2 fruit fly cellular contexts compared by ENCODE assay signal in genomic region chr3R:28687969-28688368, dm6.
TF ChIP-seq lines count a peak whose summit lies in the region.

No protein-coding gene starts in this region.

- TF ChIP-seq CTCF in whole organism, embryonic (GFP tag; optimal IDR thresholded peaks at IDR 0.05; lab: Kevin White, UChicago): no peak

TF ChIP-seq in whole organism, embryonic, 481 proteins besides CTCF, POLR2A, EP300 and RAD21 (continues in another document):
- TF ChIP-seq CG13894 (tag; optimal IDR thresholded peaks at IDR 0.05; lab: Kevin White, UChicago) (no peak), mirr (GFP tag; optimal IDR thresholded peaks at IDR 0.05; lab: Kevin White, UChicago) (peak; percentile 2), CG10543 (GFP tag; optimal IDR thresholded peaks at IDR 0.05; lab: Kevin White, UChicago) (peak; percentile 54), CG14860 (GFP tag; IDR thresholded peaks at IDR 0.05; lab: Robert Waterston, UW; ENCODE audit: partially characterized antibody) (no peak), Awh (GFP tag; IDR thresholded peaks at IDR 0.05; lab: Robert Waterston, UW) (0 out of 2 replicates have a peak, but pooled peaks have one; percentile 40), CG1792 (GFP tag; optimal IDR thresholded peaks at IDR 0.05; lab: Kevin White, UChicago) (no peak), pros (GFP tag; optimal IDR thresholded peaks at IDR 0.05; lab: Kevin White, UChicago) (no peak), crol (GFP tag; IDR thresholded peaks at IDR 0.05; lab: Robert Waterston, UW) (no peak), maf-S (GFP tag; optimal IDR thresholded peaks at IDR 0.05; lab: Kevin White, UChicago) (no peak), CG7963 (GFP tag; IDR thresholded peaks at IDR 0.05; lab: Robert Waterston, UW; ENCODE audit: partially characterized antibody) (no peak), CG7987 (GFP tag; optimal IDR thresholded peaks at IDR 0.05; lab: Kevin White, UChicago) (no peak), Hr78 (GFP tag; optimal IDR thresholded peaks at IDR 0.05; lab: Kevin White, UChicago) (peak in 1 of 2 experiments; percentile 1), CG2129 (GFP tag; IDR thresholded peaks at IDR 0.05; lab: Robert Waterston, UW; ENCODE audit: partially characterized antibody) (no peak), Blimp-1 (GFP tag; optimal IDR thresholded peaks at IDR 0.05; lab: Kevin White, UChicago) (no peak), chm (GFP tag; IDR thresholded peaks at IDR 0.05; lab: Robert Waterston, UW) (no peak; the same call in 1 of the 2 replicates), BEAF-32 (GFP tag; optimal IDR thresholded peaks at IDR 0.05; lab: Kevin White, UChicago) (no peak), lab (GFP tag; optimal IDR thresholded peaks at IDR 0.05; lab: Kevin White, UChicago) (no peak), ash1 (GFP tag; optimal IDR thresholded peaks at IDR 0.05; lab: Kevin White, UChicago) (no peak), ara (GFP tag; IDR thresholded peaks at IDR 0.05; lab: Robert Waterston, UW) (0 out of 2 replicates have a peak, but pooled peaks have one; percentile 34), lmd (GFP tag; IDR thresholded peaks at IDR 0.05; lab: Robert Waterston, UW) (no peak), sd (tag; optimal IDR thresholded peaks at IDR 0.05; lab: Kevin White, UChicago) (peak; percentile 71), kni (GFP tag; optimal IDR thresholded peaks at IDR 0.05; lab: Kevin White, UChicago) (peak; percentile 33), CG6175 (GFP tag; IDR thresholded peaks at IDR 0.05; lab: Robert Waterston, UW) (no peak), Dref (GFP tag; IDR thresholded peaks at IDR 0.05; lab: Robert Waterston, UW) (no peak), Pdp1 (GFP tag; optimal IDR thresholded peaks at IDR 0.05; lab: Kevin White, UChicago) (peak in 1 of 2 experiments; percentile 9), CG11093 (GFP tag; IDR thresholded peaks at IDR 0.05; lab: Robert Waterston, UW) (no peak), wor (GFP tag; IDR thresholded peaks at IDR 0.05; lab: Robert Waterston, UW) (no peak), CG12299 (tag; optimal IDR thresholded peaks at IDR 0.05; lab: Kevin White, UChicago) (no peak), zen2 (GFP tag; IDR thresholded peaks at IDR 0.05; lab: Robert Waterston, UW; ENCODE audit: partially characterized antibody) (no peak), CG3726 (GFP tag; IDR thresholded peaks at IDR 0.05; lab: Robert Waterston, UW) (no peak), CG9727 (GFP tag; optimal IDR thresholded peaks at IDR 0.05; lab: Kevin White, UChicago) (no peak), Med (GFP tag; lab: Kevin White, UChicago) (peak; percentile 31), Lim3 (GFP tag; IDR thresholded peaks at IDR 0.05; lab: Robert Waterston, UW) (no peak), CG6813 (GFP tag; optimal IDR thresholded peaks at IDR 0.05; lab: Kevin White, UChicago) (no peak), CG12391 (tag; optimal IDR thresholded peaks at IDR 0.05; lab: Kevin White, UChicago) (no peak), Taf1 (GFP tag; IDR thresholded peaks at IDR 0.05; lab: Robert Waterston, UW) (no peak), E2f2 (GFP tag; IDR thresholded peaks at IDR 0.05; lab: Robert Waterston, UW) (no peak), disco-r (GFP tag; optimal IDR thresholded peaks at IDR 0.05; lab: Kevin White, UChicago) (no peak), ci (GFP tag; IDR thresholded peaks at IDR 0.05; lab: Robert Waterston, UW) (peak; percentile 39; the same call in 1 of the 3 replicates), CG10209 (GFP tag; optimal IDR thresholded peaks at IDR 0.05; lab: Kevin White, UChicago) (no peak), CG32767 (GFP tag; IDR thresholded peaks at IDR 0.05; lab: Robert Waterston, UW) (no peak), Ravus (GFP tag; IDR thresholded peaks at IDR 0.05; lab: Robert Waterston, UW) (no peak), sqz (GFP tag; optimal IDR thresholded peaks at IDR 0.05; lab: Kevin White, UChicago) (peak; percentile 44), CG12769 (tag; optimal IDR thresholded peaks at IDR 0.05; lab: Kevin White, UChicago) (no peak), ab (GFP tag; optimal IDR thresholded peaks at IDR 0.05; lab: Kevin White, UChicago) (no peak), vvl (GFP tag; IDR thresholded peaks at IDR 0.05; lab: Robert Waterston, UW) (peak; percentile 13; the same call in 1 of the 2 replicates)

TF ChIP-seq in whole organism, prepupa, 60 proteins besides CTCF, POLR2A, EP300 and RAD21:
- TF ChIP-seq fkh (GFP tag; optimal IDR thresholded peaks at IDR 0.05; lab: Kevin White, UChicago): peak; percentile 12
- no peak for TF ChIP-seq CG6808 (GFP tag; optimal IDR thresholded peaks at IDR 0.05; lab: Kevin White, UChicago)
